Worm (Caenorhabditis elegans): Measurements from ENCODE around the gene F26C11.3.
A peak's percentile ranks its signal among the peaks of the same experiment; 100 is the strongest.

The F26C11.3 gene

ce11 chrII:9937611-9938010 is 22.7 kb upstream of the F26C11.3 start (continued):
- TF ChIP-seq ama-1 (optimal IDR thresholded peaks at IDR 0.05): peak; percentile 90
- no peak for TF ChIP-seq ama-1 (GFP tag; optimal IDR thresholded peaks at IDR 0.05)
- peak; percentile 14; the same call in 1 of the 2 replicates for TF ChIP-seq lin-26 (GFP tag; IDR thresholded peaks at IDR 0.05)
- TF ChIP-seq tlf-1 (GFP tag; optimal IDR thresholded peaks at IDR 0.05): no peak
- TF ChIP-seq snpc-1.3 (tag; optimal IDR thresholded peaks at IDR 0.05; ENCODE audit: insufficient read depth): no peak
- TF ChIP-seq K12H6.12 (tag; optimal IDR thresholded peaks at IDR 0.05): no peak
- TF ChIP-seq let-526 (GFP tag; IDR thresholded peaks at IDR 0.05): 0 out of 2 replicates have a peak, but pooled peaks have one; percentile 59
- peak; percentile 81 for TF ChIP-seq nhr-80 (tag; optimal IDR thresholded peaks at IDR 0.05)
- TF ChIP-seq Y67H2A.10 (GFP tag; conservative IDR thresholded peaks at IDR 0.05): no peak
- TF ChIP-seq athp-1 (tag; optimal IDR thresholded peaks at IDR 0.05): no peak
- TF ChIP-seq B0261.1 (tag; optimal IDR thresholded peaks at IDR 0.05): no peak
- no peak for TF ChIP-seq hmg-20 (GFP tag; IDR thresholded peaks at IDR 0.05)
- TF ChIP-seq T26A5.8 (tag; optimal IDR thresholded peaks at IDR 0.05): no peak
- TF ChIP-seq Y79H2A.3 (GFP tag; conservative IDR thresholded peaks at IDR 0.05): no peak
- no peak for TF ChIP-seq nfya-1 (tag; optimal IDR thresholded peaks at IDR 0.05; ENCODE audit: borderline replicate concordance, insufficient read depth)
- TF ChIP-seq ztf-18 (tag; optimal IDR thresholded peaks at IDR 0.05): peak; percentile 6
- TF ChIP-seq mel-28 (tag; optimal IDR thresholded peaks at IDR 0.05; ENCODE audit: borderline replicate concordance): no peak
- TF ChIP-seq F49E8.2 (tag; optimal IDR thresholded peaks at IDR 0.05; ENCODE audit: insufficient read depth): no peak
- TF ChIP-seq Y95B8A.8 (GFP tag; IDR thresholded peaks at IDR 0.05): no peak
- TF ChIP-seq lin-40 (tag; optimal IDR thresholded peaks at IDR 0.05): peak; percentile 73
- no peak for TF ChIP-seq rcor-1 (GFP tag; IDR thresholded peaks at IDR 0.05)
- TF ChIP-seq lir-1 (GFP tag; conservative IDR thresholded peaks at IDR 0.05): 0 out of 2 replicates have a peak, but pooled peaks have one; percentile 9
- no peak for TF ChIP-seq him-1 (tag; optimal IDR thresholded peaks at IDR 0.05)
- no peak for TF ChIP-seq bed-2 (GFP tag; IDR thresholded peaks at IDR 0.05)
- no peak for TF ChIP-seq zfh-2 (GFP tag; conservative IDR thresholded peaks at IDR 0.05)
- no peak for TF ChIP-seq lag-1 (GFP tag; IDR thresholded peaks at IDR 0.05)
- TF ChIP-seq mxl-1 (tag; optimal IDR thresholded peaks at IDR 0.05): no peak
- TF ChIP-seq xnd-1 (tag; optimal IDR thresholded peaks at IDR 0.05): no peak
- TF ChIP-seq rpc-1 (optimal IDR thresholded peaks at IDR 0.05): no peak
- TF ChIP-seq rpc-1 (tag; optimal IDR thresholded peaks at IDR 0.05): no peak
- no peak for TF ChIP-seq mes-4 (tag; optimal IDR thresholded peaks at IDR 0.05)
- TF ChIP-seq hsf-1 (GFP tag; IDR thresholded peaks at IDR 0.05): no peak
- TF ChIP-seq snpc-1.1 (tag; optimal IDR thresholded peaks at IDR 0.05; ENCODE audit: insufficient read depth): no peak
- TF ChIP-seq aptf-3 (GFP tag; IDR thresholded peaks at IDR 0.05): no peak
- no peak for TF ChIP-seq F23B12.7 (tag; optimal IDR thresholded peaks at IDR 0.05; ENCODE audit: insufficient read depth)
- TF ChIP-seq B0019.2 (GFP tag; conservative IDR thresholded peaks at IDR 0.05): no peak
- no peak for TF ChIP-seq dpl-1 (GFP tag; optimal IDR thresholded peaks at IDR 0.05)
- no peak for TF ChIP-seq cebp-1 (GFP tag; IDR thresholded peaks at IDR 0.05)
- TF ChIP-seq cebp-1 (tag; optimal IDR thresholded peaks at IDR 0.05): peak; percentile 55
- 0 out of 2 replicates have a peak, but pooled peaks have one; percentile 12 for TF ChIP-seq nfyb-1 (GFP tag; IDR thresholded peaks at IDR 0.05)
- TF ChIP-seq F33H1.4 (GFP tag; IDR thresholded peaks at IDR 0.05): no peak
- TF ChIP-seq lsy-27 (tag; optimal IDR thresholded peaks at IDR 0.05; ENCODE audit: borderline replicate concordance, insufficient read depth): no peak
- peak; percentile 40 for TF ChIP-seq lin-54 (GFP tag; optimal IDR thresholded peaks at IDR 0.05)
- TF ChIP-seq F37B4.10 (GFP tag; IDR thresholded peaks at IDR 0.05): no peak
- TF ChIP-seq attf-6 (GFP tag; IDR thresholded peaks at IDR 0.05): no peak
- peak in 1 of 3 experiments; percentile 25 for TF ChIP-seq lin-35 (GFP tag; optimal IDR thresholded peaks at IDR 0.05)
- TF ChIP-seq tbp1 (GFP tag; optimal IDR thresholded peaks at IDR 0.05): peak; percentile 38
- peak; percentile 49 for TF ChIP-seq B0336.3 (GFP tag; IDR thresholded peaks at IDR 0.05)
- TF ChIP-seq F39B2.1 (GFP tag; IDR thresholded peaks at IDR 0.05): no peak

Measured in whole organism, young adult.